Worm (Caenorhabditis elegans): Measurements from ENCODE around the gene cbp-2.

The cbp-2 gene

DNA sequence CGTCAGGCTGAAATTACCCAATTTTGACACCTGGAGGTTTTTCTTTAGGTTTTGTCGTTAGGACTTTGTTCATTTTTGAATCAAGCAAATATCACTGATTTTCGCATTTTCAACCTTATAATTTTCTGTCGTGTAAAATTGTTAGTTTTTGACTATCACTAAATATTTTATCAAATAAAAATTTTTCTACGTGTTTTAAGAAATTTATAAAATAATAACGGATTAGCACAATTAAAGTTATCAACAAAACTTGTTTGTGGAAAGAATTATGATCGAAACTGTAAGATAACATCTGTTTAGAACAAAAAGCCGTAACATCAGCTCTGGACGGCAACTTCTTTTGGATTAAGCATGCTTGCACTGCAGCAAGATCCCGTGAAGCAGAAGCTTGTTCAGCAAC lies at the start of gene cbp-2:
TSS of gene cbp-2 (plus strand) at position 301 of the 400 bp plus-strand sequence.
- TF ChIP-seq sdz-12 (GFP tag; optimal IDR thresholded peaks at IDR 0.05) (no peak), snpc-1.2 (GFP tag; IDR thresholded peaks at IDR 0.05) (no peak), php-3 (GFP tag; IDR thresholded peaks at IDR 0.05) (no peak), dmd-6 (GFP tag; IDR thresholded peaks at IDR 0.05) (no peak)

DNA sequence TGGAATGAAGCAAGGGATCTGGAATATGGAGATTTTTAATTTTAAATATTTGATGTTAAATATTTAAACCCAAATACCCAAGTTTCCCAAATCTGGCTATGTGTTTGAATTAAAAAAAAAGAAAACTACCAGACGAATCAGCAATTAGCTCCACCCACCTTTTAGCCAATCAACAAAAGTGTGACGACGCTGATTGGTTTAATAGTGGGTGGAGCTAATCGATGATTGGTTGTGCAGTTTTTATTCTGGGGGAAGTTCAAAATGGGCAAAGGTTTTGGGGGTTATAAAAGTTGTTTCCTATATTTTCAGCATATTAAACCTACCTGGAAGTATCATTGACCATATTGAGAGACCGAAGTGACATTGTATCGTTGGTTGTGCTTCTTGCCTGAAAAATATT lies 48.5 kb upstream of the cbp-2 start:
- TF ChIP-seq nhr-11 (tag; optimal IDR thresholded peaks at IDR 0.05) = no peak
- no peak for TF ChIP-seq mxl-3 (GFP tag; optimal IDR thresholded peaks at IDR 0.05)
- TF ChIP-seq ceh-20 (GFP tag; IDR thresholded peaks at IDR 0.05) = no peak

DNA sequence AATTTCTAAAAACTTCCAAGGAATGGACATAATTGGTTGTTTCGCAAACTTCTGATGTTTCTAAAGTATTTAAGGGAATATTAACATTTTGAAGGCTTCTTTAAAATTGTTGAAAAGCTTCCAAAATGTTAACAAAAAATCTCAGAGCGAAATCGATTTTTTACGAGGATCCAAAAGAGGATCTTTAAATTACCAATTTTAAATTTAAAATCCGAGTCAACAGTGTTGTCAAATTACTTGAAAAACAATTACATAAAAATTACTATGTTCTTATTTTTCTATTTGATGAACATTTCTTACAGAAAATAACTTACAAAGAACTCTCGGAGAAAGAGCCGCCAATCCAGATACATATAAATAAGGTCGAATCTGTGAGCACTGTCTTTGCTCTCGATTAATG lies 46.0 kb upstream of the cbp-2 start, which contains the start of gene ZK757.10:
TSS of gene ZK757.10 (plus strand) at position 301 of the 400 bp plus-strand sequence.
- TF ChIP-seq zag-1 (tag; optimal IDR thresholded peaks at IDR 0.05) (no peak), ceh-62 (tag; optimal IDR thresholded peaks at IDR 0.05) (no peak), madf-9 (GFP tag; conservative IDR thresholded peaks at IDR 0.05) (no peak), nhr-42 (GFP tag; IDR thresholded peaks at IDR 0.05) (no peak), Y48G9A.11 (GFP tag; IDR thresholded peaks at IDR 0.05) (no peak), vab-7 (GFP tag; IDR thresholded peaks at IDR 0.05) (no peak), daf-16 (GFP tag; optimal IDR thresholded peaks at IDR 0.05) (no peak), daf-16 (tag; optimal IDR thresholded peaks at IDR 0.05) (no peak), nhr-102 (tag; optimal IDR thresholded peaks at IDR 0.05) (no peak), mes-2 (tag; optimal IDR thresholded peaks at IDR 0.05; ENCODE audit: poor library complexity, severe bottlenecking) (no peak), daf-12 (tag; optimal IDR thresholded peaks at IDR 0.05) (no peak), aly-2 (tag; optimal IDR thresholded peaks at IDR 0.05) (no peak), ceh-20 (GFP tag; IDR thresholded peaks at IDR 0.05) (no peak), gei-8 (GFP tag; optimal IDR thresholded peaks at IDR 0.05) (no peak), madf-5 (GFP tag; IDR thresholded peaks at IDR 0.05) (no peak)

DNA sequence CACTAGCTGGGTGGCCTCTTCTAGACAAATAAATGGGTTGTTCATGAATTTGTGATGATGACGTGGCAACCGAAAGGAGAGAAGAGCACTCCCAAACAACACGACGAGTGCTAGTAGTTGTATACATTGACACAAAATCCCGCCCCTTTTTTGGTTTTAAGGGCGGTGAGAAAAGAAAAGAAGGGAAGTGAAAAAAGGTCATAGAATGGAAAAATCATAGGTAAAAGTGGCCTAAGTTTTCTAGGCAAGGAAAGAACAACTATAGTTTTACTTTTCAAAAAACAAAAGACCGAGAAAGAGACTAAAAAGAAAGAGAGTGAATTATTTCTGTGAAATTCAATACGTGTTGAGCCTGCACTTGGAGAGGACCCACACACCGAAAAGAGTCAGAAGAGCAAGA lies 44.1 kb upstream of the cbp-2 start, which contains the start of gene ZK757.2:
TSS of gene ZK757.2 (minus strand) at position 101 of the 400 bp plus-strand sequence.
- no peak for TF ChIP-seq ceh-20 (GFP tag; IDR thresholded peaks at IDR 0.05)
- no peak for TF ChIP-seq mdt-29 (GFP tag; IDR thresholded peaks at IDR 0.05)

DNA sequence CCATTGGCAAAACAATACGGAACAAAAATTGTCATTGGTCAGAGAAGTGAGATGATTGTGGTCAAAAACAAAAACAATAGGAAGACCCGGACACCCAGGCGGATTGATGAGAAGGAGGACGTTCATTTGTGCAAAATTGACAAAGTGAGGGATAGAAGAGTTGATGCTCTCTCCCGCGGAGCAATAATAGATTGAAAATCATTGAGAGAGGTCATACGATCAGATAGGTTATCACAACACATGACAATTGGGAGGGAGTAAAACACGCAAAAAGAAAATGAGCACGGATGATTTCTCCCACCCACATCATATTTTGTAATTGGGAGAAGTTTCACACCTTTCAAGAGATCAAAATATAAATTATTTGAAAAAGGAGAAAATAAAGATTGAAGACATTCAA lies 37.4 kb upstream of the cbp-2 start:
- TF ChIP-seq ceh-62 (tag; optimal IDR thresholded peaks at IDR 0.05) = no peak
- TF ChIP-seq nhr-11 (tag; optimal IDR thresholded peaks at IDR 0.05) = peak; percentile 6
- no peak for TF ChIP-seq snpc-1.2 (GFP tag; IDR thresholded peaks at IDR 0.05)
- TF ChIP-seq unc-62 (GFP tag; optimal IDR thresholded peaks at IDR 0.05 in 1 of 2) = no peak
- TF ChIP-seq unc-62 (tag; optimal IDR thresholded peaks at IDR 0.05) = no peak
- no peak for TF ChIP-seq mdt-29 (GFP tag; IDR thresholded peaks at IDR 0.05)
- no peak for TF ChIP-seq unc-39 (tag; optimal IDR thresholded peaks at IDR 0.05)
- TF ChIP-seq dmd-8 (GFP tag; IDR thresholded peaks at IDR 0.05) = no peak

DNA sequence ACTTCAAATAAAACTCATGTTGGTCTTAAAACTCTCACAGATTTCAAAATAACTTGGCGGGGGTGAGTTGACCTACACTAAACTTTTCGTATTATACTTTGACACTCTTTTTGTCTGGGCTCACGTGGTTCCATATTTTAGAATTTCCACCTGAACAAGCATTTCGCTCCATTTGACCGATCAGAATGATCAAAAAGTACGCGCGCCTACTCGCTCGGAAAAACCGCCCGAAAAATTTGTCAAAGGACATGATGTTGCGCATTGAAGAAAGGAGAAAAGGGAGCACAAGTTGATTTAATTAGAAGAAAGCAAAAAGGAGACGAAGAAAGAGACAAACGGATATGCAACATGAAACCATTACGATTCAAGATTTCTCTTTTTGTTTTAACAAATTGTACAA lies 36.7 kb upstream of the cbp-2 start:
- TF ChIP-seq unc-62 (GFP tag; optimal IDR thresholded peaks at IDR 0.05 in 1 of 2) (peak in 1 of 2 experiments; percentile 31), unc-62 (tag; optimal IDR thresholded peaks at IDR 0.05) (no peak), aha-1 (tag) (peak; percentile 94), daf-8 (GFP tag; IDR thresholded peaks at IDR 0.05) (no peak), fos-1 (tag; optimal IDR thresholded peaks at IDR 0.05) (no peak)

DNA sequence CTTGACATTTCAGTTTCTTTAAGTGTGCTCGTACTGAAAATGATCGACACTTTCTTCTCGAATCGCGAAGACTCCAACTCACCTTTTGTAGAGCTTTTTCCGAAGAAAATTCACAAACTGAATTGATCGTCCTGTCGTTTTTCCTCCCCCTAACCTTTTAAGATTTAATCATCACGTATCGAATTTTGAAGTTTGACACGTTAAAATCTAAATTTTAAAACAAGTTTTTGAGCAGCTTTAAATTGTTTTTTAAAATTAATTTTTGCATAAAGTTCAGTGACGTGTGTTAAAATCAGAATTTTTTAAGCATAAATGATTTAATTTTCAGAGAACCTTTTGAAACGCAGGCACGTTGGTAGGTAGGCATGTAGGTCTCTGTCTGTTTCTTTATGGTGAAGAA lies 31.6 kb upstream of the cbp-2 start, which contains the start of gene alg-4:
TSS of gene alg-4 (minus strand) at position 101 of the 400 bp plus-strand sequence.
- TF ChIP-seq ZK337.2 (GFP tag; IDR thresholded peaks at IDR 0.05) = no peak
- no peak for TF ChIP-seq lin-15B (tag; optimal IDR thresholded peaks at IDR 0.05)
- no peak for TF ChIP-seq zip-2 (tag; optimal IDR thresholded peaks at IDR 0.05)
- TF ChIP-seq dmd-8 (GFP tag; IDR thresholded peaks at IDR 0.05) = no peak
- no peak for TF ChIP-seq daf-12 (tag; optimal IDR thresholded peaks at IDR 0.05)
- TF ChIP-seq fkh-10 (GFP tag; optimal IDR thresholded peaks at IDR 0.05) = no peak
- no peak for TF ChIP-seq fos-1 (tag; optimal IDR thresholded peaks at IDR 0.05)
- TF ChIP-seq Y105C5A.15 (GFP tag; IDR thresholded peaks at IDR 0.05) = no peak
- no peak for TF ChIP-seq mdl-1 (tag; optimal IDR thresholded peaks at IDR 0.05)
- TF ChIP-seq madf-9 (GFP tag; conservative IDR thresholded peaks at IDR 0.05) = no peak
- TF ChIP-seq nhr-102 (tag; optimal IDR thresholded peaks at IDR 0.05) = no peak
- TF ChIP-seq ceh-44 (GFP tag; IDR thresholded peaks at IDR 0.05) = no peak
- no peak for TF ChIP-seq ztf-7 (tag; optimal IDR thresholded peaks at IDR 0.05)
- no peak for TF ChIP-seq vab-7 (GFP tag; IDR thresholded peaks at IDR 0.05)
- TF ChIP-seq lim-7 (GFP tag; IDR thresholded peaks at IDR 0.05) = no peak
- TF ChIP-seq ctbp-1 (GFP tag; IDR thresholded peaks at IDR 0.05) = no peak

Measured in whole organism, L4 larva.